Fruit fly (Drosophila melanogaster): Measurements from ENCODE around the gene Rcd-1.

The Rcd-1 gene

DNA sequence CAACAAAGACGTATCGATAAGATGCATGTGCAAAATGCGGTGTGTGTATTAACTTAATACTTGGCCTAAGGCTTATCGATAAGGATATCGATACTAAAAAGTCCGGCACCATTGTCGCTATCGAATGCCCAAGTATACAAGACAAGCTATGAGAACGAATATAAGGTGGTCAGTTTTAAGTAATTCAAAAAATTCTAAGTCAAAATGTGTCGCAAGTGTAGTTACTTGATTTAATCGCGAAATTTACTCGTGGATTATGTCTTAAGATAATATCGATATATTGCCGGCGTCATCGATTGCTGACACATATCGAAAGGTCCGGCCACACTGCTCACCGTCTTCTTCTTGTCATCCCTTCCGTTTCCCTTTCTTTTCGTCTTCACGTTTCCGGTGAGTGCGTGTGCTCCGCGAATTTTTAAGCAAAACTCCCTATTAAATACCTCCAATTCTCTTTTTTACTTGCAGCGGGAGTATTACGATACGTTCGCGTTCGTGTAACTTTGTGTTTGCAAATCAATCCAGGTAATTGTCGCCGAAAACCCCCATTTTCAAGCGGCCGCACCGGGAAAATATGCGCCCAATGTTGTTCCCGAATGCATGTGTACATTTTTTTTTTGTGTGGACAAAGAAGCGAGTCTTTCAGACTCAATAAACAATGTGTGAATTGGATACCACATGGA, 40.7 kb upstream of the Rcd-1 start, which contains the start of gene RpS10b (continued):
- peak; percentile 77 for TF ChIP-seq fd3F (GFP tag; optimal IDR thresholded peaks at IDR 0.05)
- TF ChIP-seq fru (optimal IDR thresholded peaks at IDR 0.05): no peak
- TF ChIP-seq Sox100B (GFP tag; optimal IDR thresholded peaks at IDR 0.05): peak; percentile 95
- peak; percentile 78 for TF ChIP-seq slou (GFP tag; optimal IDR thresholded peaks at IDR 0.05)
- TF ChIP-seq cas (GFP tag; IDR thresholded peaks at IDR 0.05): no peak
- peak; percentile 91 for TF ChIP-seq CG8089 (GFP tag; optimal IDR thresholded peaks at IDR 0.05)
- TF ChIP-seq CG8359 (GFP tag; optimal IDR thresholded peaks at IDR 0.05; ENCODE audit: borderline replicate concordance): peak; percentile 85
- peak; percentile 81 for TF ChIP-seq CG17359 (tag; optimal IDR thresholded peaks at IDR 0.05)
- TF ChIP-seq CG13296 (GFP tag; optimal IDR thresholded peaks at IDR 0.05): peak; percentile 95
- TF ChIP-seq CG18476 (GFP tag; optimal IDR thresholded peaks at IDR 0.05): peak; percentile 70
- peak; percentile 68 for TF ChIP-seq E2f2 (GFP tag; IDR thresholded peaks at IDR 0.05)
- TF ChIP-seq Max (GFP tag; optimal IDR thresholded peaks at IDR 0.05): peak; percentile 87
- peak; percentile 90 for TF ChIP-seq CG6254 (GFP tag; optimal IDR thresholded peaks at IDR 0.05)
- peak; percentile 97 for TF ChIP-seq MTF-1 (GFP tag; optimal IDR thresholded peaks at IDR 0.05; ENCODE audit: borderline replicate concordance)
- TF ChIP-seq sob (GFP tag; IDR thresholded peaks at IDR 0.05): peak; percentile 76
- peak; percentile 59 for TF ChIP-seq CG31224 (GFP tag; IDR thresholded peaks at IDR 0.05)
- no peak for TF ChIP-seq Hmx (GFP tag; optimal IDR thresholded peaks at IDR 0.05)
- peak; percentile 96 for TF ChIP-seq CG12659 (GFP tag; optimal IDR thresholded peaks at IDR 0.05)
- TF ChIP-seq NfI (GFP tag; optimal IDR thresholded peaks at IDR 0.05): peak; percentile 95
- TF ChIP-seq CG7839 (tag; optimal IDR thresholded peaks at IDR 0.05): peak; percentile 83
- peak; percentile 81 for TF ChIP-seq Fer2 (tag; optimal IDR thresholded peaks at IDR 0.05)
- peak; percentile 78 for TF ChIP-seq CG15269 (tag; optimal IDR thresholded peaks at IDR 0.05)
- TF ChIP-seq Blimp-1 (GFP tag; optimal IDR thresholded peaks at IDR 0.05): peak; percentile 57
- TF ChIP-seq CG16813 (GFP tag; IDR thresholded peaks at IDR 0.05; ENCODE audit: partially characterized antibody): peak; percentile 98
- TF ChIP-seq Myb (GFP tag; optimal IDR thresholded peaks at IDR 0.05): peak; percentile 83
- TF ChIP-seq trh (GFP tag; optimal IDR thresholded peaks at IDR 0.05): peak; percentile 81
- TF ChIP-seq bowl (GFP tag; IDR thresholded peaks at IDR 0.05): 0 out of 2 replicates have a peak, but pooled peaks have one; percentile 22
- TF ChIP-seq TFAM (GFP tag; optimal IDR thresholded peaks at IDR 0.05): peak; percentile 68
- TF ChIP-seq D19B (GFP tag; optimal IDR thresholded peaks at IDR 0.05): peak; percentile 86
- peak; percentile 80 for TF ChIP-seq Oli (tag; optimal IDR thresholded peaks at IDR 0.05)
- no peak for TF ChIP-seq corto (GFP tag; optimal IDR thresholded peaks at IDR 0.05)
- TF ChIP-seq bigmax (GFP tag; optimal IDR thresholded peaks at IDR 0.05): peak; percentile 83
- TF ChIP-seq HmgZ (tag; optimal IDR thresholded peaks at IDR 0.05): peak; percentile 81
- TF ChIP-seq gcm (GFP tag; optimal IDR thresholded peaks at IDR 0.05): peak; percentile 82
- TF ChIP-seq trem (tag; optimal IDR thresholded peaks at IDR 0.05): peak; percentile 83
- peak; percentile 90 for TF ChIP-seq btn (GFP tag; optimal IDR thresholded peaks at IDR 0.05)
- no peak for TF ChIP-seq hth (optimal IDR thresholded peaks at IDR 0.05)
- peak; percentile 88 for TF ChIP-seq B-H2 (GFP tag; optimal IDR thresholded peaks at IDR 0.05)
- TF ChIP-seq CG2889 (GFP tag; IDR thresholded peaks at IDR 0.05): peak; percentile 51; the same call in 1 of the 3 replicates
- TF ChIP-seq z (GFP tag; IDR thresholded peaks at IDR 0.05): no peak
- TF ChIP-seq jing (GFP tag; optimal IDR thresholded peaks at IDR 0.05): peak; percentile 47
- TF ChIP-seq kay (GFP tag; optimal IDR thresholded peaks at IDR 0.05): peak; percentile 38
- TF ChIP-seq Ada2b (GFP tag; IDR thresholded peaks at IDR 0.05): no peak
- TF ChIP-seq CG4328 (GFP tag; optimal IDR thresholded peaks at IDR 0.05): peak; percentile 96
- TF ChIP-seq inv (GFP tag; IDR thresholded peaks at IDR 0.05; ENCODE audit: partially characterized antibody): peak; percentile 95
- peak; percentile 81 for TF ChIP-seq CG31365 (tag; optimal IDR thresholded peaks at IDR 0.05)
- TF ChIP-seq ara (GFP tag; IDR thresholded peaks at IDR 0.05): peak; percentile 47
- peak; percentile 56 for TF ChIP-seq ftz-f1 (GFP tag; optimal IDR thresholded peaks at IDR 0.05)
- TF ChIP-seq sqz (GFP tag; optimal IDR thresholded peaks at IDR 0.05): peak; percentile 94

All from whole organism, embryonic.